Worm (Caenorhabditis elegans) whole organism, young adult: Measurements from ENCODE around the gene C15C8.5.

Source experiments
- C17E4.6 ChIP-seq: fragments of 200-800 bp; sonication (Bioruptor generic); IDR thresholded peaks from 2 replicates; pipeline ENCODE4 v1.3.6; 2022; ENCODE audit warnings: missing genetic modification reagents, missing genetic modification characterization, missing compliant biosample characterization
- D2030.7 ChIP-seq: fragments of 200-800 bp; sonication (Bioruptor generic); IDR thresholded peaks from 2 replicates; pipeline ENCODE4 v1.3.6; 2022; ENCODE audit warnings: missing genetic modification reagents, missing genetic modification characterization, missing compliant biosample characterization
- F23B12.7 ChIP-seq: sonication (generic microtip); optimal IDR thresholded peaks from 2 replicates; lab custom pipeline; 2017; ENCODE audit warnings: missing genetic modification characterization, mild to moderate bottlenecking, missing compliant biosample characterization, antibody characterized with exemption, moderate library complexity; ENCODE audit not compliant: insufficient read depth
- F52B5.7 ChIP-seq: sonication (generic microtip); optimal IDR thresholded peaks from 2 replicates; lab custom pipeline; 2016; ENCODE audit warnings: mild to moderate bottlenecking, missing genetic modification characterization, missing compliant biosample characterization
- F57C9.4 ChIP-seq: sonication (generic microtip); optimal IDR thresholded peaks from 2 replicates; lab custom pipeline; 2017; ENCODE audit warnings: mild to moderate bottlenecking, missing genetic modification characterization, missing compliant biosample characterization
- Y56A3A.18 ChIP-seq: fragments of 200-800 bp; sonication (Bioruptor generic); IDR thresholded peaks from 2 replicates; pipeline ENCODE4 v1.3.6; 2022; ENCODE audit warnings: missing genetic modification reagents, missing genetic modification characterization, missing compliant biosample characterization
- Y95B8A.8 ChIP-seq: fragments of 200-800 bp; sonication (Bioruptor generic); IDR thresholded peaks from 2 replicates; pipeline ENCODE4 v1.3.6; 2022; ENCODE audit warnings: missing genetic modification reagents, missing genetic modification characterization, missing compliant biosample characterization
- ZK185.1 ChIP-seq: sonication (generic microtip); optimal IDR thresholded peaks from 2 replicates; lab custom pipeline; 2016; ENCODE audit warnings: mild to moderate bottlenecking, missing genetic modification characterization, missing compliant biosample characterization; ENCODE audit not compliant: poor library complexity, severe bottlenecking
- ama-1 ChIP-seq, 3 experiments: fragments of 150-350 bp in 1 of 3; sonication (generic microtip) in 2 of 3; optimal IDR thresholded peaks; 2 replicates each; lab custom pipeline; 2014 to 2018; ENCODE audit warnings: missing biosample characterization in 2 of 3, missing genetic modification characterization in 2 of 3, missing genetic modification reagents in 2 of 3
- athp-1 ChIP-seq: sonication (generic microtip); optimal IDR thresholded peaks from 2 replicates; lab custom pipeline; 2017; ENCODE audit warnings: mild to moderate bottlenecking, missing genetic modification characterization, missing compliant biosample characterization
- attf-3 ChIP-seq: fragments of 200-800 bp; sonication (Bioruptor generic); conservative IDR thresholded peaks from 2 replicates; pipeline ENCODE4 v1.3.6; 2022; ENCODE audit warnings: missing genetic modification reagents, missing genetic modification characterization, missing compliant biosample characterization
- ccch-3 ChIP-seq: fragments of 200-800 bp; sonication (Bioruptor generic); optimal IDR thresholded peaks from 2 replicates; lab custom pipeline; 2018; ENCODE audit warnings: mild to moderate bottlenecking, missing genetic modification characterization, missing compliant biosample characterization
- cebp-2 ChIP-seq: fragments of 200-800 bp; sonication (Bioruptor generic); IDR thresholded peaks from 2 replicates; pipeline ENCODE4 v1.3.6; 2022; ENCODE audit warnings: missing genetic modification characterization, missing compliant biosample characterization
- ceh-58 ChIP-seq: fragments of 200-800 bp; sonication (Bioruptor generic); IDR thresholded peaks from 2 replicates; pipeline ENCODE4 v1.3.6; 2022; ENCODE audit warnings: missing genetic modification characterization, missing compliant biosample characterization
- ceh-79 ChIP-seq: sonication (generic microtip); optimal IDR thresholded peaks from 2 replicates; lab custom pipeline; 2017; ENCODE audit warnings: mild to moderate bottlenecking, missing genetic modification characterization, missing compliant biosample characterization
- die-1 ChIP-seq: sonication (generic microtip); optimal IDR thresholded peaks from 2 replicates; lab custom pipeline; 2016; ENCODE audit warnings: missing genotype, mild to moderate bottlenecking, missing genetic modification characterization, missing compliant biosample characterization
- efl-1 ChIP-seq: fragments of 150-350 bp; optimal IDR thresholded peaks from 2 replicates; lab custom pipeline; 2014; ENCODE audit warnings: missing biosample characterization, missing genetic modification reagents, missing genetic modification characterization
- egl-18 ChIP-seq: fragments of 200-800 bp; sonication (Bioruptor generic); IDR thresholded peaks from 2 replicates; pipeline ENCODE4 v1.3.6; 2022; ENCODE audit warnings: missing genetic modification reagents, missing genetic modification characterization, missing compliant biosample characterization
- egl-44 ChIP-seq: fragments of 200-800 bp; sonication (Bioruptor generic); IDR thresholded peaks from 2 replicates; pipeline ENCODE4 v1.3.6; 2022; ENCODE audit warnings: missing genetic modification reagents, missing genetic modification characterization, missing compliant biosample characterization
- egrh-3 ChIP-seq: fragments of 200-800 bp; sonication (Bioruptor generic); IDR thresholded peaks from 2 replicates; pipeline ENCODE4 v1.3.6; 2022; ENCODE audit warnings: missing genetic modification reagents, missing genetic modification characterization, missing compliant biosample characterization
- hlh-12 ChIP-seq: sonication (generic microtip); optimal IDR thresholded peaks from 2 replicates; lab custom pipeline; 2016; ENCODE audit warnings: missing genetic modification characterization, missing compliant biosample characterization
- hlh-26 ChIP-seq: fragments of 200-800 bp; sonication (Bioruptor generic); conservative IDR thresholded peaks from 2 replicates; pipeline ENCODE4 v1.3.6; 2022; ENCODE audit warnings: missing genetic modification reagents, missing genetic modification characterization, missing compliant biosample characterization
- hmg-1.2 ChIP-seq: fragments of 200-800 bp; sonication (Bioruptor generic); IDR thresholded peaks from 2 replicates; pipeline ENCODE4 v1.3.6; 2022; ENCODE audit warnings: missing genetic modification reagents, missing genetic modification characterization, missing compliant biosample characterization
- let-526 ChIP-seq: fragments of 200-800 bp; sonication (Bioruptor generic); IDR thresholded peaks from 2 replicates; pipeline ENCODE4 v1.3.6; 2022; ENCODE audit warnings: missing genetic modification reagents, missing genetic modification characterization, missing compliant biosample characterization
- let-607 ChIP-seq, 2 experiments: fragments of 200-800 bp in 1 of 2; sonication (Bioruptor generic) in 1 of 2; sonication (generic microtip) in 1 of 2; optimal IDR thresholded peaks; 2 replicates each; lab custom pipeline; 2016 to 2018; ENCODE audit warnings: mild to moderate bottlenecking in 2 of 2, missing compliant biosample characterization in 2 of 2, missing genetic modification characterization in 2 of 2, moderate library complexity in 2 of 2, missing genotype in 1 of 2
- lin-26 ChIP-seq: fragments of 200-800 bp; sonication (Bioruptor generic); IDR thresholded peaks from 2 replicates; pipeline ENCODE4 v1.3.6; 2022; ENCODE audit warnings: missing genetic modification reagents, missing genetic modification characterization, missing compliant biosample characterization
- lin-40 ChIP-seq: sonication (generic microtip); optimal IDR thresholded peaks from 2 replicates; lab custom pipeline; 2016; ENCODE audit warnings: missing genetic modification characterization, mild to moderate bottlenecking, missing compliant biosample characterization, missing genotype, missing genetic modification reagents
- madf-3 ChIP-seq: fragments of 200-800 bp; sonication (Bioruptor generic); IDR thresholded peaks from 2 replicates; pipeline ENCODE4 v1.3.6; 2022; ENCODE audit warnings: missing genetic modification reagents, missing genetic modification characterization, missing compliant biosample characterization
- mcd-1 ChIP-seq: fragments of 200-800 bp; sonication (Bioruptor generic); IDR thresholded peaks from 2 replicates; pipeline ENCODE4 v1.3.6; 2022; ENCODE audit warnings: missing genetic modification reagents, missing genetic modification characterization, missing compliant biosample characterization
- mel-28 ChIP-seq: sonication (generic microtip); optimal IDR thresholded peaks from 2 replicates; lab custom pipeline; 2016; ENCODE audit warnings: borderline replicate concordance, mild to moderate bottlenecking, missing genetic modification characterization, missing compliant biosample characterization
- nhr-90 ChIP-seq: sonication (generic microtip); optimal IDR thresholded peaks from 2 replicates; lab custom pipeline; 2016; ENCODE audit warnings: missing genotype, mild to moderate bottlenecking, missing genetic modification characterization, missing compliant biosample characterization
- rcor-1 ChIP-seq: fragments of 200-800 bp; sonication (Bioruptor generic); IDR thresholded peaks from 2 replicates; pipeline ENCODE4 v1.3.6; 2022; ENCODE audit warnings: missing genetic modification reagents, missing genetic modification characterization, missing compliant biosample characterization
- rec-8 ChIP-seq, 2 experiments: sonication (generic microtip); optimal IDR thresholded peaks; 2 replicates each; lab custom pipeline; 2016; ENCODE audit warnings: mild to moderate bottlenecking in 2 of 2, missing genetic modification characterization in 2 of 2, missing genetic modification reagents in 2 of 2, missing genotype in 2 of 2, missing biosample characterization in 1 of 2, missing compliant biosample characterization in 1 of 2, moderate library complexity in 1 of 2
- repo-1 ChIP-seq: sonication (generic microtip); optimal IDR thresholded peaks from 2 replicates; lab custom pipeline; 2017; ENCODE audit warnings: mild to moderate bottlenecking, missing genetic modification characterization, missing compliant biosample characterization
- rpc-1 ChIP-seq, 2 experiments: fragments of 150-350 bp in 1 of 2; sonication (generic microtip) in 1 of 2; optimal IDR thresholded peaks; 2 replicates each; lab custom pipeline; 2014 to 2018; ENCODE audit warnings: missing biosample characterization in 1 of 2, missing genetic modification characterization in 1 of 2, missing genetic modification reagents in 1 of 2, missing genotype in 1 of 2
- sea-2 ChIP-seq: fragments of 200-800 bp; sonication (Bioruptor generic); IDR thresholded peaks from 2 replicates; pipeline ENCODE4 v1.3.6; 2022; ENCODE audit warnings: missing genetic modification characterization, missing compliant biosample characterization
- snpc-3.4 ChIP-seq: sonication (generic microtip); optimal IDR thresholded peaks from 2 replicates; lab custom pipeline; 2017; ENCODE audit warnings: missing genetic modification characterization, mild to moderate bottlenecking, missing compliant biosample characterization, antibody characterized with exemption, moderate library complexity, missing genotype, missing genetic modification reagents
- sptf-2 ChIP-seq: fragments of 200-800 bp; sonication (Bioruptor generic); optimal IDR thresholded peaks from 2 replicates; lab custom pipeline; 2018; ENCODE audit warnings: mild to moderate bottlenecking, missing genetic modification characterization, missing compliant biosample characterization
- tbx-9 ChIP-seq: sonication (generic microtip); optimal IDR thresholded peaks from 2 replicates; lab custom pipeline; 2016; ENCODE audit warnings: borderline replicate concordance, missing genetic modification characterization, inconsistent platforms, missing compliant biosample characterization
- tlf-1 ChIP-seq: fragments of 200-800 bp; sonication (Bioruptor generic); optimal IDR thresholded peaks from 2 replicates; lab custom pipeline; 2018; ENCODE audit warnings: mild to moderate bottlenecking, missing genetic modification characterization, missing compliant biosample characterization
- xnd-1 ChIP-seq: sonication (generic microtip); optimal IDR thresholded peaks from 2 replicates; lab custom pipeline; 2016; ENCODE audit warnings: missing genotype, missing genetic modification reagents, missing genetic modification characterization, missing compliant biosample characterization
- ztf-22 ChIP-seq: fragments of 200-800 bp; sonication (Bioruptor generic); optimal IDR thresholded peaks from 2 replicates; lab custom pipeline; 2018; ENCODE audit warnings: mild to moderate bottlenecking, missing genetic modification characterization, moderate library complexity, missing compliant biosample characterization
- ztf-25 ChIP-seq: fragments of 200-800 bp; sonication (Bioruptor generic); IDR thresholded peaks from 2 replicates; pipeline ENCODE4 v1.3.6; 2022; ENCODE audit warnings: missing genetic modification reagents, missing genetic modification characterization, missing compliant biosample characterization
- ztf-3 ChIP-seq: fragments of 200-800 bp; sonication (Bioruptor generic); optimal IDR thresholded peaks from 2 replicates; lab custom pipeline; 2018; ENCODE audit warnings: mild to moderate bottlenecking, missing genetic modification characterization, missing compliant biosample characterization
- ztf-6 ChIP-seq: fragments of 200-800 bp; sonication (Bioruptor generic); IDR thresholded peaks from 2 replicates; pipeline ENCODE4 v1.3.6; 2022; ENCODE audit warnings: missing genetic modification reagents, missing genetic modification characterization, missing compliant biosample characterization

The C15C8.5 gene

ce11 chrV:12773852-12774251 is 26.0 kb downstream of the C15C8.5 start (continued):
- TF ChIP-seq mcd-1 (GFP tag; lab: Robert Waterston, UW), result no peak

ce11 chrV:12780248-12780647 is 32.4 kb downstream of the C15C8.5 start:
- TF ChIP-seq nhr-90 (tag; lab: Kevin White, UChicago), result peak; percentile 75
- TF ChIP-seq ceh-79 (tag; lab: Kevin White, UChicago), result peak; percentile 69
- TF ChIP-seq efl-1, result no peak
- TF ChIP-seq F52B5.7 (tag; lab: Kevin White, UChicago), result peak; percentile 66
- TF ChIP-seq sptf-2 (GFP tag; lab: Kevin White, UChicago), result peak; percentile 59
- TF ChIP-seq cebp-2 (GFP tag; lab: Robert Waterston, UW), result peak; percentile 80; the same call in 1 of the 2 replicates
- TF ChIP-seq lin-26, result peak; percentile 97
- TF ChIP-seq hlh-26, result no peak
- TF ChIP-seq Y56A3A.18, result peak; percentile 79
- TF ChIP-seq let-607 (tag; optimal IDR thresholded peaks at IDR 0.05; lab: Kevin White, UChicago), result peak; percentile 8 to 22
- TF ChIP-seq snpc-3.4 (tag; lab: Kevin White, UChicago), result peak; percentile 65
- TF ChIP-seq tlf-1, result no peak
- peak; percentile 21 for TF ChIP-seq ztf-22 (GFP tag; lab: Kevin White, UChicago)
- TF ChIP-seq sea-2 (GFP tag; lab: Robert Waterston, UW), result 0 out of 2 replicates have a peak, but pooled peaks have one; percentile 45
- TF ChIP-seq F57C9.4 (tag; lab: Kevin White, UChicago), result no peak
- no peak for TF ChIP-seq egl-18
- peak; percentile 65 for TF ChIP-seq attf-3 (GFP tag; lab: Robert Waterston, UW)
- peak; percentile 4 for TF ChIP-seq hlh-12
- TF ChIP-seq xnd-1 (tag; lab: Kevin White, UChicago), result no peak
- TF ChIP-seq ama-1 (optimal IDR thresholded peaks at IDR 0.05; lab: Kevin White, UChicago), result no peak
- TF ChIP-seq ama-1 (GFP tag; optimal IDR thresholded peaks at IDR 0.05; lab: Kevin White, UChicago), result peak in 1 of 2 experiments; percentile 76
- peak; percentile 83; the same call in 1 of the 2 replicates for TF ChIP-seq ceh-58 (GFP tag; lab: Robert Waterston, UW)
- peak; percentile 14 for TF ChIP-seq lin-40 (tag; lab: Kevin White, UChicago)
- peak; percentile 76 for TF ChIP-seq hmg-1.2 (GFP tag; lab: Robert Waterston, UW)
- no peak for TF ChIP-seq ccch-3
- no peak for TF ChIP-seq ztf-3
- peak; percentile 83 for TF ChIP-seq F23B12.7 (tag; lab: Kevin White, UChicago)
- no peak for TF ChIP-seq madf-3 (GFP tag; lab: Robert Waterston, UW)
- TF ChIP-seq ZK185.1 (tag; lab: Kevin White, UChicago), result peak; percentile 69
- peak; percentile 60; the same call in 1 of the 2 replicates for TF ChIP-seq let-526 (GFP tag; lab: Robert Waterston, UW)
- TF ChIP-seq rec-8 (tag; optimal IDR thresholded peaks at IDR 0.05; lab: Kevin White, UChicago), result peak; percentile 75 to 84
- TF ChIP-seq ztf-6, result 0 out of 2 replicates have a peak, but pooled peaks have one; percentile 53
- TF ChIP-seq athp-1 (tag; lab: Kevin White, UChicago), result peak; percentile 72
- TF ChIP-seq D2030.7, result peak; percentile 68
- TF ChIP-seq repo-1 (tag; lab: Kevin White, UChicago), result peak; percentile 15
- TF ChIP-seq egl-44 (GFP tag; lab: Robert Waterston, UW), result no peak; the same call in 1 of the 2 replicates
- TF ChIP-seq ztf-25 (GFP tag; lab: Robert Waterston, UW), result peak; percentile 85
- 0 out of 2 replicates have a peak, but pooled peaks have one; percentile 21 for TF ChIP-seq C17E4.6 (GFP tag; lab: Robert Waterston, UW)
- no peak for TF ChIP-seq tbx-9 (tag; lab: Kevin White, UChicago)
- peak; percentile 33; the same call in 1 of the 2 replicates for TF ChIP-seq Y95B8A.8 (GFP tag; lab: Robert Waterston, UW)
- 0 out of 2 replicates have a peak, but pooled peaks have one; percentile 45 for TF ChIP-seq egrh-3
- TF ChIP-seq rpc-1 (optimal IDR thresholded peaks at IDR 0.05; lab: Kevin White, UChicago), result peak; percentile 87
- peak; percentile 89 for TF ChIP-seq rpc-1 (tag; optimal IDR thresholded peaks at IDR 0.05; lab: Kevin White, UChicago)
- peak; percentile 89 for TF ChIP-seq die-1 (tag; lab: Kevin White, UChicago)
- TF ChIP-seq rcor-1 (GFP tag; lab: Robert Waterston, UW), result peak; percentile 49
- TF ChIP-seq mel-28 (tag; lab: Kevin White, UChicago), result peak; percentile 17
